Fruit fly (Drosophila melanogaster) whole organism, embryonic: ENCODE data around the gene CG17816.

Source experiments
- Adf1 ChIP-seq: fragments of 200-800 bp; sonication (Bioruptor generic); IDR thresholded peaks from 2 replicates; pipeline ENCODE4 v1.3.6; 2022; ENCODE audit warnings: missing biosample characterization, missing genetic modification characterization
- Antp ChIP-seq: fragments of 200-800 bp; sonication (Bioruptor generic); optimal IDR thresholded peaks from 3 replicates; lab custom pipeline; 2016; ENCODE audit warnings: missing biosample characterization, missing genetic modification characterization
- Atf-2 ChIP-seq: fragments of 200-800 bp; sonication (Bioruptor generic); optimal IDR thresholded peaks from 2 replicates; lab custom pipeline; 2016; ENCODE audit warnings: missing biosample characterization, missing genetic modification characterization
- C15 ChIP-seq: fragments of 200-800 bp; sonication (Bioruptor generic); IDR thresholded peaks from 3 replicates; pipeline ENCODE4 v1.3.6; 2022; ENCODE audit warnings: missing biosample characterization, missing genetic modification characterization
- CG10209 ChIP-seq: fragments of 200-800 bp; sonication (Bioruptor generic); optimal IDR thresholded peaks from 3 replicates; lab custom pipeline; 2017; ENCODE audit warnings: missing biosample characterization, mild to moderate bottlenecking, missing genetic modification characterization, missing genetic modification reagents
- CG10462 ChIP-seq: fragments of 200-800 bp; sonication (Bioruptor generic); optimal IDR thresholded peaks from 2 replicates; lab custom pipeline; 2016; ENCODE audit warnings: missing biosample characterization, missing genetic modification characterization
- CG10543 ChIP-seq: fragments of 200-800 bp; sonication (Bioruptor generic); optimal IDR thresholded peaks from 3 replicates; lab custom pipeline; 2017; ENCODE audit warnings: missing biosample characterization, mild to moderate bottlenecking, missing genetic modification characterization, moderate library complexity
- CG11247 ChIP-seq: fragments of 200-800 bp; sonication (Bioruptor generic); IDR thresholded peaks from 2 replicates; pipeline ENCODE4 v1.3.6; 2022; ENCODE audit warnings: missing biosample characterization, missing genetic modification characterization
- CG12236 ChIP-seq: fragments of 200-800 bp; sonication (Bioruptor generic); optimal IDR thresholded peaks from 2 replicates; lab custom pipeline; 2016; ENCODE audit warnings: missing biosample characterization, missing genetic modification characterization
- CG12744 ChIP-seq: fragments of 200-800 bp; sonication (Bioruptor generic); optimal IDR thresholded peaks from 2 replicates; lab custom pipeline; 2016; ENCODE audit warnings: missing biosample characterization, missing genetic modification characterization
- CG14441 ChIP-seq: fragments of 200-800 bp; sonication (Bioruptor generic); IDR thresholded peaks from 2 replicates; pipeline ENCODE4 v1.3.6; 2022; ENCODE audit warnings: missing biosample characterization, missing genetic modification characterization
- CG14667 ChIP-seq: fragments of 200-800 bp; sonication (Bioruptor generic); IDR thresholded peaks from 2 replicates; pipeline ENCODE4 v1.3.6; 2022; ENCODE audit warnings: missing biosample characterization, missing genetic modification characterization
- CG17328 ChIP-seq: fragments of 200-800 bp; sonication (Bioruptor generic); IDR thresholded peaks from 2 replicates; pipeline ENCODE4 v1.3.6; 2022; ENCODE audit warnings: missing biosample characterization, missing genetic modification characterization
- CG18619 ChIP-seq: fragments of 200-800 bp; sonication (Bioruptor generic); optimal IDR thresholded peaks from 3 replicates; lab custom pipeline; 2017; ENCODE audit warnings: missing biosample characterization, mild to moderate bottlenecking, missing genetic modification characterization
- CG2199 ChIP-seq: fragments of 200-800 bp; sonication (Bioruptor generic); IDR thresholded peaks from 3 replicates; pipeline ENCODE4 v1.3.6; 2022; ENCODE audit warnings: missing biosample characterization, missing genetic modification characterization
- CG30020 ChIP-seq: fragments of 200-800 bp; optimal IDR thresholded peaks from 2 replicates; lab custom pipeline; 2019; ENCODE audit warnings: missing biosample characterization, mild to moderate bottlenecking, missing genetic modification characterization, moderate library complexity
- CG30403 ChIP-seq: fragments of 200-800 bp; sonication (Bioruptor generic); optimal IDR thresholded peaks from 3 replicates; lab custom pipeline; 2016; ENCODE audit warnings: missing biosample characterization, missing genetic modification characterization
- CG6765 ChIP-seq: fragments of 200-800 bp; sonication (Bioruptor generic); optimal IDR thresholded peaks from 3 replicates; lab custom pipeline; 2017; ENCODE audit warnings: missing biosample characterization, mild to moderate bottlenecking, missing genetic modification characterization
- CG6813 ChIP-seq: fragments of 200-800 bp; sonication (Bioruptor generic); optimal IDR thresholded peaks from 2 replicates; lab custom pipeline; 2017; ENCODE audit warnings: missing biosample characterization, missing genetic modification characterization, mild to moderate bottlenecking, moderate library complexity, missing genetic modification reagents
- CG8290 ChIP-seq, 3 experiments: fragments of 200-800 bp; sonication (Bioruptor generic); optimal IDR thresholded peaks; 2 replicates each; lab custom pipeline; 2016 to 2019; ENCODE audit warnings: missing biosample characterization in 3 of 3, missing genetic modification characterization in 3 of 3, mild to moderate bottlenecking in 2 of 3, moderate library complexity in 1 of 3
- CG8388 ChIP-seq: fragments of 200-800 bp; sonication (Bioruptor generic); optimal IDR thresholded peaks from 2 replicates; lab custom pipeline; 2019; ENCODE audit warnings: missing biosample characterization, mild to moderate bottlenecking, missing genetic modification characterization, moderate library complexity
- Camta ChIP-seq: fragments of 200-800 bp; sonication (Bioruptor generic); optimal IDR thresholded peaks from 2 replicates; lab custom pipeline; 2016; ENCODE audit warnings: missing biosample characterization, missing genetic modification characterization
- Dek ChIP-seq: fragments of 200-800 bp; sonication (Bioruptor generic); optimal IDR thresholded peaks from 3 replicates; lab custom pipeline; 2019; ENCODE audit warnings: missing biosample characterization, mild to moderate bottlenecking, missing genetic modification characterization, moderate library complexity
- H2.0 ChIP-seq: fragments of 200-800 bp; sonication (Bioruptor generic); IDR thresholded peaks from 2 replicates; pipeline ENCODE4 v1.3.6; 2022; ENCODE audit warnings: missing biosample characterization, missing genetic modification characterization
- HmgD ChIP-seq: fragments of 200-800 bp; sonication (Bioruptor generic); optimal IDR thresholded peaks from 3 replicates; lab custom pipeline; 2016; ENCODE audit warnings: missing biosample characterization, missing genetic modification characterization
- Hr39 ChIP-seq: fragments of >200 bp; optimal IDR thresholded peaks from 2 replicates; lab custom pipeline; 2017
- Lhr ChIP-seq: fragments of 200-800 bp; sonication (Bioruptor generic); optimal IDR thresholded peaks from 3 replicates; lab custom pipeline; 2017; ENCODE audit warnings: mild to moderate bottlenecking, missing biosample characterization, missing genetic modification reagents, missing genetic modification characterization
- Oli ChIP-seq: fragments of 200-800 bp; sonication (Bioruptor generic); optimal IDR thresholded peaks from 2 replicates; lab custom pipeline; 2018; ENCODE audit warnings: missing biosample characterization, mild to moderate bottlenecking, missing genetic modification characterization, moderate library complexity
- Ptx1 ChIP-seq: fragments of 200-800 bp; sonication (Bioruptor generic); IDR thresholded peaks from 2 replicates; pipeline ENCODE4 v1.3.6; 2022; ENCODE audit warnings: missing biosample characterization, missing genetic modification characterization
- Rfx ChIP-seq: fragments of 200-800 bp; sonication (Bioruptor generic); IDR thresholded peaks from 2 replicates; pipeline ENCODE4 v1.3.6; 2022; ENCODE audit warnings: missing biosample characterization, missing genetic modification characterization
- Side ChIP-seq: fragments of 200-800 bp; sonication (Bioruptor generic); optimal IDR thresholded peaks from 2 replicates; lab custom pipeline; 2016; ENCODE audit warnings: missing biosample characterization, missing genetic modification characterization
- TFAM ChIP-seq: fragments of 200-800 bp; sonication (Bioruptor generic); optimal IDR thresholded peaks from 2 replicates; lab custom pipeline; 2017; ENCODE audit warnings: missing biosample characterization, missing genetic modification characterization, inconsistent platforms
- ac ChIP-seq: fragments of 200-800 bp; sonication (Bioruptor generic); optimal IDR thresholded peaks from 3 replicates; lab custom pipeline; 2017; ENCODE audit warnings: missing biosample characterization, mild to moderate bottlenecking, missing genetic modification characterization
- bigmax ChIP-seq: fragments of 200-800 bp; sonication (Bioruptor generic); optimal IDR thresholded peaks from 2 replicates; lab custom pipeline; 2018; ENCODE audit warnings: missing biosample characterization, mild to moderate bottlenecking, missing genetic modification characterization
- bowl ChIP-seq: fragments of 200-800 bp; sonication (Bioruptor generic); IDR thresholded peaks from 2 replicates; pipeline ENCODE4 v1.3.6; 2022; ENCODE audit warnings: missing biosample characterization, missing genetic modification characterization
- croc ChIP-seq: fragments of 200-800 bp; sonication (Bioruptor generic); conservative IDR thresholded peaks from 3 replicates; pipeline ENCODE4 v1.3.6; 2022; ENCODE audit warnings: missing biosample characterization, missing genetic modification characterization
- crol ChIP-seq: fragments of 200-800 bp; sonication (Bioruptor generic); IDR thresholded peaks from 2 replicates; pipeline ENCODE4 v1.3.6; 2022; ENCODE audit warnings: missing biosample characterization, missing genetic modification characterization
- cwo ChIP-seq: fragments of 200-800 bp; sonication (Bioruptor generic); optimal IDR thresholded peaks from 3 replicates; lab custom pipeline; 2017; ENCODE audit warnings: missing biosample characterization, missing genetic modification characterization, mild to moderate bottlenecking, moderate library complexity, missing genetic modification reagents
- exex ChIP-seq: fragments of 200-800 bp; sonication (Bioruptor generic); optimal IDR thresholded peaks from 4 replicates; lab custom pipeline; 2018; ENCODE audit warnings: missing biosample characterization, mild to moderate bottlenecking, missing genetic modification characterization, moderate library complexity
- grn ChIP-seq: fragments of 200-800 bp; sonication (Bioruptor generic); optimal IDR thresholded peaks from 3 replicates; lab custom pipeline; 2017; ENCODE audit warnings: missing biosample characterization, missing genetic modification characterization
- jumu ChIP-seq: fragments of 200-800 bp; sonication (Bioruptor generic); optimal IDR thresholded peaks from 3 replicates; lab custom pipeline; 2016; ENCODE audit warnings: missing biosample characterization, missing genetic modification characterization
- kah ChIP-seq: fragments of 200-800 bp; sonication (Bioruptor generic); optimal IDR thresholded peaks from 2 replicates; lab custom pipeline; 2018; ENCODE audit warnings: missing biosample characterization, mild to moderate bottlenecking, missing genetic modification characterization
- lilli ChIP-seq: fragments of 200-800 bp; sonication (Bioruptor generic); optimal IDR thresholded peaks from 3 replicates; lab custom pipeline; 2016; ENCODE audit warnings: missing biosample characterization, missing genetic modification characterization
- mld ChIP-seq: fragments of 200-800 bp; sonication (Bioruptor generic); IDR thresholded peaks from 3 replicates; pipeline ENCODE4 v1.3.6; 2022; ENCODE audit warnings: missing biosample characterization, missing genetic modification characterization; ENCODE audit not compliant: partially characterized antibody
- prd ChIP-seq, 3 experiments: fragments of >200 bp in 2 of 3; fragments of 200-800 bp in 1 of 3; sonication (Bioruptor generic) in 1 of 3; optimal IDR thresholded peaks in 2 of 3; IDR thresholded peaks in 1 of 3; 2 replicates in 2 of 3; 3 replicates in 1 of 3; pipeline versions ENCODE4 v1.3.6 to Lab custom; 2017 to 2022; ENCODE audit warnings: missing biosample characterization in 1 of 3, missing genetic modification characterization in 1 of 3
- slp2 ChIP-seq: fragments of 200-800 bp; sonication (Bioruptor generic); optimal IDR thresholded peaks from 2 replicates; lab custom pipeline; 2016; ENCODE audit warnings: missing biosample characterization, missing genetic modification characterization
- ssp ChIP-seq: fragments of 200-800 bp; sonication (Bioruptor generic); IDR thresholded peaks from 2 replicates; pipeline ENCODE4 v1.3.6; 2022; ENCODE audit warnings: missing biosample characterization, missing genetic modification characterization
- tll ChIP-seq, 2 experiments: fragments of 200-800 bp in 1 of 2; fragments of >200 bp in 1 of 2; sonication (Bioruptor generic) in 1 of 2; optimal IDR thresholded peaks; 2 replicates each; lab custom pipeline; 2017 to 2019; ENCODE audit warnings: missing biosample characterization in 2 of 2, missing genetic modification characterization in 2 of 2, mild to moderate bottlenecking in 1 of 2, moderate library complexity in 1 of 2
- wdn ChIP-seq: fragments of 200-800 bp; sonication (Bioruptor generic); IDR thresholded peaks from 2 replicates; pipeline ENCODE4 v1.3.6; 2022; ENCODE audit warnings: missing biosample characterization, missing genetic modification characterization
- zf30C ChIP-seq: fragments of 200-800 bp; sonication (Bioruptor generic); optimal IDR thresholded peaks from 3 replicates; lab custom pipeline; 2018; ENCODE audit warnings: missing biosample characterization, mild to moderate bottlenecking, missing genetic modification characterization

Gene CG17816

DNA sequence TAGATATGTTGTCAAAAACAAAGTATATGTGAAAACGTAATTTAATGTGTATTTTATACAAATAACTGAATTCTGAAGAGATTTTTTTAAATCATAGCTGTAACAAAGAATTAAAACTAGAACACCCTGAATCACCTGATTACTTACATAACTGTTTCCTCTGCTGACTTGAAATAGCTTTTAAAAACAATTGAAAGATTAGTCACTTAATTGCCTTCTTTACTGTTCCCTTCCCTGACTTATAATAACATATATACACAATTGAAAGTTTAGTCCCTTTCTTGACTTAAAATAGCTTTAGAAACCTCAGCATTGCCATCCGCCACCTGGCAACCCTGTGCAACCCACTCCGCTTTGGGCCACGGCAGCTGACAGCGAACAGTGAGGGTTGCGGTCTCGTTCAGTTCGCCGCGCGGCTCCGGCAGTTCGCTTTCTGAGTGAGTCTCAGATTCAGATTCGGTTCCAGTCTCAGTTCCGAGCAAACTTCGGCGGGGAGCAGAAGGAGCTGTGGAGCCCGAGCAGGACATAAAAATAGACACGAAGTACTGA lies 72.5 kb downstream of the CG17816 start, which contains the start of gene CG34384 (continued):
- TF ChIP-seq crol (GFP tag; lab: Robert Waterston, UW) (no peak), CG14667 (GFP tag; lab: Robert Waterston, UW) (no peak), cwo (GFP tag; lab: Kevin White, UChicago) (peak; percentile 69), grn (GFP tag; lab: Kevin White, UChicago) (no peak), CG30020 (tag; lab: Kevin White, UChicago) (peak; percentile 20), CG8388 (peak; percentile 38), mld (GFP tag; lab: Robert Waterston, UW) (no peak), zf30C (no peak), CG12236 (GFP tag; lab: Kevin White, UChicago) (no peak), CG10462 (GFP tag; lab: Kevin White, UChicago) (no peak), CG8290 (GFP tag; optimal IDR thresholded peaks at IDR 0.05; lab: Kevin White, UChicago) (no peak), CG8290 (tag; optimal IDR thresholded peaks at IDR 0.05; lab: Kevin White, UChicago) (peak in 1 of 2 experiments; percentile 38), CG18619 (peak; percentile 70), CG11247 (GFP tag; lab: Robert Waterston, UW) (no peak), Atf-2 (GFP tag; lab: Kevin White, UChicago) (peak; percentile 14), C15 (GFP tag; lab: Robert Waterston, UW) (no peak), Oli (tag; lab: Kevin White, UChicago) (peak; percentile 67), kah (GFP tag; lab: Kevin White, UChicago) (no peak), Ptx1 (GFP tag; lab: Robert Waterston, UW) (no peak; the same call in 1 of the 2 replicates), ssp (GFP tag; lab: Robert Waterston, UW) (no peak), croc (GFP tag; lab: Robert Waterston, UW) (0 out of 3 replicates have a peak, but pooled peaks have one; percentile 36), Adf1 (no peak), Camta (GFP tag; lab: Kevin White, UChicago) (peak; percentile 46), TFAM (GFP tag; lab: Kevin White, UChicago) (no peak), lilli (peak; percentile 58), exex (tag; lab: Kevin White, UChicago) (peak; percentile 17), Side (GFP tag; lab: Kevin White, UChicago) (peak; percentile 31), CG14441 (GFP tag; lab: Robert Waterston, UW) (peak; percentile 33; the same call in 1 of the 2 replicates), CG6765 (GFP tag; lab: Kevin White, UChicago) (peak; percentile 65), CG10209 (GFP tag; lab: Kevin White, UChicago) (peak; percentile 33), wdn (GFP tag; lab: Robert Waterston, UW) (no peak), prd (optimal IDR thresholded peaks at IDR 0.05; lab: Kevin White, UChicago) (no peak), prd (GFP tag; IDR thresholded peaks at IDR 0.05; lab: Robert Waterston, UW) (peak; percentile 53; the same call in 1 of the 3 replicates), bowl (GFP tag; lab: Robert Waterston, UW) (no peak), bigmax (GFP tag; lab: Kevin White, UChicago) (no peak), Lhr (no peak), Rfx (GFP tag; lab: Robert Waterston, UW) (peak; percentile 29; the same call in 1 of the 2 replicates), CG30403 (GFP tag; lab: Kevin White, UChicago) (peak; percentile 75), Antp (GFP tag; lab: Kevin White, UChicago) (peak; percentile 40), CG10543 (GFP tag; lab: Kevin White, UChicago) (peak; percentile 84), Hr39 (no peak), CG6813 (peak; percentile 50), ac (no peak), CG17328 (GFP tag; lab: Robert Waterston, UW) (no peak), jumu (GFP tag; lab: Kevin White, UChicago) (peak; percentile 45), Dek (tag; lab: Kevin White, UChicago) (peak; percentile 33), CG12744 (no peak), H2.0 (GFP tag; lab: Robert Waterston, UW) (no peak), CG2199 (GFP tag; lab: Robert Waterston, UW) (no peak), HmgD (GFP tag; lab: Kevin White, UChicago) (no peak), tll (GFP tag; optimal IDR thresholded peaks at IDR 0.05; lab: Kevin White, UChicago) (no peak), slp2 (GFP tag; lab: Kevin White, UChicago) (peak; percentile 9)
